2 fruit fly cellular contexts compared by ENCODE assay signal in genomic region chr3L:10843685-10844084, dm6.
A peak's percentile ranks its signal among the peaks of the same experiment; 100 is the strongest.
TF ChIP-seq lines count a peak whose summit lies in the region.

No protein-coding gene starts in this region.

- TF ChIP-seq CTCF in whole organism, embryonic (GFP tag; optimal IDR thresholded peaks at IDR 0.05; lab: Kevin White, UChicago), result no peak

TF ChIP-seq in whole organism, embryonic, 481 proteins besides CTCF, POLR2A, EP300 and RAD21:
- TF ChIP-seq pfk (GFP tag; optimal IDR thresholded peaks at IDR 0.05; lab: Kevin White, UChicago) (no peak), CG2199 (GFP tag; IDR thresholded peaks at IDR 0.05; lab: Robert Waterston, UW) (peak; percentile 60; the same call in 2 of the 3 replicates), BtbVII (GFP tag; optimal IDR thresholded peaks at IDR 0.05; lab: Kevin White, UChicago) (no peak), CG12744 (GFP tag; optimal IDR thresholded peaks at IDR 0.05; lab: Kevin White, UChicago) (no peak), crol (GFP tag; IDR thresholded peaks at IDR 0.05; lab: Robert Waterston, UW) (peak; percentile 38), CG10959 (GFP tag; IDR thresholded peaks at IDR 0.05; lab: Robert Waterston, UW) (0 out of 2 replicates have a peak, but pooled peaks have one; percentile 0), CG13894 (tag; optimal IDR thresholded peaks at IDR 0.05; lab: Kevin White, UChicago) (no peak), Antp (GFP tag; optimal IDR thresholded peaks at IDR 0.05; lab: Kevin White, UChicago) (no peak), CG13424 (tag; optimal IDR thresholded peaks at IDR 0.05; lab: Kevin White, UChicago) (no peak), fd64A (GFP tag; optimal IDR thresholded peaks at IDR 0.05; lab: Kevin White, UChicago) (no peak), chinmo (GFP tag; IDR thresholded peaks at IDR 0.05; lab: Robert Waterston, UW; ENCODE audit: partially characterized antibody) (0 out of 4 replicates have a peak, but pooled peaks have one; percentile 31), rib (GFP tag; IDR thresholded peaks at IDR 0.05; lab: Robert Waterston, UW) (0 out of 2 replicates have a peak, but pooled peaks have one; percentile 29), gsb-n (tag; optimal IDR thresholded peaks at IDR 0.05; lab: Kevin White, UChicago) (peak; percentile 36), dimm (GFP tag; IDR thresholded peaks at IDR 0.05; lab: Robert Waterston, UW) (0 out of 2 replicates have a peak, but pooled peaks have one; percentile 2), fru (optimal IDR thresholded peaks at IDR 0.05; lab: Kevin White, UChicago) (no peak), pan (optimal IDR thresholded peaks at IDR 0.05; lab: Kevin White, UChicago) (no peak), pan (GFP tag; optimal IDR thresholded peaks at IDR 0.05 in 1 of 2, IDR thresholded peaks at IDR 0.05 in 1 of 2) (peak in 1 of 2 experiments; percentile 1), croc (GFP tag; conservative IDR thresholded peaks at IDR 0.05; lab: Robert Waterston, UW) (no peak), CG7987 (GFP tag; optimal IDR thresholded peaks at IDR 0.05; lab: Kevin White, UChicago) (no peak), cg (GFP tag; optimal IDR thresholded peaks at IDR 0.05; lab: Kevin White, UChicago) (peak; percentile 4), jigr1 (GFP tag; IDR thresholded peaks at IDR 0.05; lab: Robert Waterston, UW) (no peak), zf30C (GFP tag; optimal IDR thresholded peaks at IDR 0.05; lab: Kevin White, UChicago) (no peak), CG15479 (GFP tag; optimal IDR thresholded peaks at IDR 0.05; lab: Kevin White, UChicago) (no peak), onecut (GFP tag; IDR thresholded peaks at IDR 0.05; lab: Robert Waterston, UW) (peak; percentile 93), ewg (GFP tag; optimal IDR thresholded peaks at IDR 0.05; lab: Kevin White, UChicago) (no peak), lab (GFP tag; optimal IDR thresholded peaks at IDR 0.05; lab: Kevin White, UChicago) (no peak), pros (GFP tag; optimal IDR thresholded peaks at IDR 0.05; lab: Kevin White, UChicago) (peak; percentile 32)

TF ChIP-seq in whole organism, pupa, 21 proteins besides CTCF, POLR2A, EP300 and RAD21:
- TF ChIP-seq CG4496 (GFP tag; IDR thresholded peaks at IDR 0.05; lab: Robert Waterston, UW), result 0 out of 3 replicates have a peak, but pooled peaks have one; percentile 26
- no peak for TF ChIP-seq CG17806 (tag; optimal IDR thresholded peaks at IDR 0.05; lab: Kevin White, UChicago)
- TF ChIP-seq CG9948 (tag; optimal IDR thresholded peaks at IDR 0.05; lab: Kevin White, UChicago), result no peak
